Worm (Caenorhabditis elegans) whole organism, L1 larva: ENCODE measurements around the gene R12H7.4.

Experiments
- C04F5.9 ChIP-seq: sonication (generic microtip); optimal IDR thresholded peaks from 2 replicates; lab custom pipeline; 2016; ENCODE audit warnings: missing genetic modification characterization, missing compliant biosample characterization
- C16A3.4 ChIP-seq: fragments of 150-350 bp; optimal IDR thresholded peaks from 2 replicates; lab custom pipeline; 2014; ENCODE audit warnings: missing biosample characterization, missing genetic modification characterization
- C34B4.2 ChIP-seq: sonication (generic microtip); optimal IDR thresholded peaks from 2 replicates; lab custom pipeline; 2017; ENCODE audit warnings: mild to moderate bottlenecking, missing genetic modification characterization, missing compliant biosample characterization
- F16B12.6 ChIP-seq: fragments of 150-350 bp; optimal IDR thresholded peaks from 2 replicates; lab custom pipeline; 2014; ENCODE audit warnings: missing biosample characterization, missing genetic modification characterization
- aha-1 ChIP-seq: fragments of 150-350 bp; optimal IDR thresholded peaks from 2 replicates; lab custom pipeline; 2014; ENCODE audit warnings: missing biosample characterization, missing genetic modification characterization
- aly-2 ChIP-seq: fragments of 150-350 bp; optimal IDR thresholded peaks from 2 replicates; lab custom pipeline; 2014; ENCODE audit warnings: missing biosample characterization, missing genetic modification characterization
- ama-1 ChIP-seq: fragments of 150-350 bp; optimal IDR thresholded peaks from 2 replicates; lab custom pipeline; 2014
- blmp-1 ChIP-seq: fragments of 150-350 bp; optimal IDR thresholded peaks from 2 replicates; lab custom pipeline; 2014; ENCODE audit warnings: missing biosample characterization, missing genetic modification characterization
- ceh-63 ChIP-seq: fragments of 200-800 bp; sonication (Bioruptor generic); optimal IDR thresholded peaks from 2 replicates; lab custom pipeline; 2018; ENCODE audit warnings: mild to moderate bottlenecking, missing genetic modification characterization, missing compliant biosample characterization
- ceh-90 ChIP-seq: sonication (generic microtip); optimal IDR thresholded peaks from 2 replicates; lab custom pipeline; 2016; ENCODE audit warnings: missing genetic modification characterization, missing compliant biosample characterization
- ces-1 ChIP-seq: fragments of 150-350 bp; optimal IDR thresholded peaks from 2 replicates; lab custom pipeline; 2014; ENCODE audit warnings: missing biosample characterization, missing genetic modification reagents, missing genetic modification characterization
- dsc-1 ChIP-seq: sonication (generic microtip); optimal IDR thresholded peaks from 2 replicates; lab custom pipeline; 2016; ENCODE audit warnings: mild to moderate bottlenecking, missing genetic modification characterization, missing compliant biosample characterization
- efl-1 ChIP-seq, 4 experiments: fragments of 150-350 bp; optimal IDR thresholded peaks in 3 of 4; peaks in 1 of 4; 1 replicate in 1 of 4; 2 replicates in 3 of 4; lab custom pipeline; 2014; ENCODE audit warnings: missing biosample characterization in 2 of 4, missing genetic modification characterization in 2 of 4, missing genetic modification reagents in 2 of 4
- efl-3 ChIP-seq: fragments of 200-800 bp; sonication (Bioruptor generic); optimal IDR thresholded peaks from 2 replicates; lab custom pipeline; 2018; ENCODE audit warnings: mild to moderate bottlenecking, missing genetic modification characterization, missing compliant biosample characterization
- egl-13 ChIP-seq: sonication (generic microtip); optimal IDR thresholded peaks from 2 replicates; lab custom pipeline; 2016; ENCODE audit warnings: missing genotype, missing genetic modification reagents, missing genetic modification characterization, missing compliant biosample characterization
- elt-3 ChIP-seq, 6 experiments: fragments of 150-350 bp in 1 of 6; sonication (generic microtip); optimal IDR thresholded peaks; 2 replicates each; lab custom pipeline; 2017 to 2018; ENCODE audit warnings: missing biosample characterization in 6 of 6, missing genetic modification characterization in 6 of 6, inconsistent platforms in 1 of 6
- fkh-8 ChIP-seq: sonication (generic microtip); optimal IDR thresholded peaks from 2 replicates; lab custom pipeline; 2016; ENCODE audit warnings: mild to moderate bottlenecking, missing genetic modification characterization, missing compliant biosample characterization
- grh-1 ChIP-seq: fragments of 200-800 bp; sonication (Bioruptor generic); IDR thresholded peaks from 2 replicates; pipeline ENCODE4 v1.3.6; 2022; ENCODE audit warnings: missing genetic modification reagents, missing genetic modification characterization, missing compliant biosample characterization
- hpl-2 ChIP-seq: fragments of 150-350 bp; optimal IDR thresholded peaks from 2 replicates; lab custom pipeline; 2014; ENCODE audit warnings: missing biosample characterization, missing genetic modification reagents, missing genetic modification characterization
- irx-1 ChIP-seq: sonication (generic microtip); optimal IDR thresholded peaks from 2 replicates; lab custom pipeline; 2016; ENCODE audit warnings: missing genetic modification characterization, missing compliant biosample characterization
- isw-1 ChIP-seq: fragments of 200-800 bp; sonication (Bioruptor generic); IDR thresholded peaks from 2 replicates; pipeline ENCODE4 v1.3.6; 2022; ENCODE audit warnings: missing genetic modification characterization, missing compliant biosample characterization
- jun-1 ChIP-seq: fragments of 150-350 bp; optimal IDR thresholded peaks from 2 replicates; lab custom pipeline; 2014; ENCODE audit warnings: missing biosample characterization, missing genetic modification reagents, missing genetic modification characterization
- lin-13 ChIP-seq: fragments of 150-350 bp; optimal IDR thresholded peaks from 2 replicates; lab custom pipeline; 2014; ENCODE audit warnings: missing biosample characterization, missing genetic modification reagents, missing genetic modification characterization
- lin-14 ChIP-seq: fragments of 200-800 bp; sonication (Bioruptor generic); optimal IDR thresholded peaks from 2 replicates; lab custom pipeline; 2018; ENCODE audit warnings: mild to moderate bottlenecking, missing genetic modification characterization, moderate library complexity, missing compliant biosample characterization
- lin-35 ChIP-seq, 2 experiments: fragments of 150-350 bp; optimal IDR thresholded peaks; 2 replicates each; lab custom pipeline; 2014; ENCODE audit warnings: missing biosample characterization in 2 of 2, missing genetic modification characterization in 2 of 2, missing genetic modification reagents in 2 of 2
- lin-39 ChIP-seq: fragments of 150-350 bp; optimal IDR thresholded peaks from 2 replicates; lab custom pipeline; 2014; ENCODE audit warnings: missing biosample characterization, missing genetic modification reagents, missing genetic modification characterization
- mab-9 ChIP-seq: fragments of 200-800 bp; sonication (Bioruptor generic); IDR thresholded peaks from 2 replicates; pipeline ENCODE4 v1.3.6; 2022; ENCODE audit warnings: missing genetic modification reagents, missing genetic modification characterization, missing compliant biosample characterization
- mdl-1 ChIP-seq, 2 experiments: fragments of 150-350 bp; optimal IDR thresholded peaks; 2 replicates each; lab custom pipeline; 2014 to 2017; ENCODE audit warnings: missing biosample characterization in 2 of 2, missing genetic modification characterization in 2 of 2, inconsistent platforms in 1 of 2
- mef-2 ChIP-seq: fragments of 150-350 bp; optimal IDR thresholded peaks from 2 replicates; lab custom pipeline; 2014; ENCODE audit warnings: missing biosample characterization, missing genetic modification characterization
- mep-1 ChIP-seq: fragments of 150-350 bp; optimal IDR thresholded peaks from 2 replicates; lab custom pipeline; 2014; ENCODE audit warnings: missing biosample characterization, missing genetic modification characterization
- nhr-11 ChIP-seq: fragments of 150-350 bp; optimal IDR thresholded peaks from 2 replicates; lab custom pipeline; 2014; ENCODE audit warnings: missing biosample characterization, missing genetic modification characterization
- nhr-12 ChIP-seq: sonication (generic microtip); optimal IDR thresholded peaks from 2 replicates; lab custom pipeline; 2017; ENCODE audit warnings: missing biosample characterization, missing genetic modification characterization
- nhr-19 ChIP-seq: fragments of 200-800 bp; sonication (Bioruptor generic); conservative IDR thresholded peaks from 2 replicates; pipeline ENCODE4 v1.3.6; 2022; ENCODE audit warnings: missing genetic modification characterization, missing compliant biosample characterization
- nhr-71 ChIP-seq: sonication (generic microtip); optimal IDR thresholded peaks from 2 replicates; lab custom pipeline; 2016; ENCODE audit warnings: mild to moderate bottlenecking, missing genetic modification characterization, moderate library complexity, missing compliant biosample characterization
- nhr-77 ChIP-seq: fragments of 150-350 bp; optimal IDR thresholded peaks from 2 replicates; lab custom pipeline; 2014; ENCODE audit warnings: missing biosample characterization, missing genetic modification characterization
- nhr-84 ChIP-seq: sonication (generic microtip); optimal IDR thresholded peaks from 2 replicates; lab custom pipeline; 2017; ENCODE audit warnings: missing biosample characterization, missing genetic modification characterization
- nhr-85 ChIP-seq: sonication (generic microtip); peaks from one replicate; lab custom pipeline; 2016; ENCODE audit warnings: missing genetic modification characterization, inconsistent platforms, missing compliant biosample characterization
- snpc-4 ChIP-seq: fragments of 150-350 bp; optimal IDR thresholded peaks from 2 replicates; lab custom pipeline; 2014; ENCODE audit warnings: missing biosample characterization, missing genetic modification characterization
- snu-23 ChIP-seq: sonication (generic microtip); optimal IDR thresholded peaks from 2 replicates; lab custom pipeline; 2016; ENCODE audit warnings: missing genetic modification characterization, missing compliant biosample characterization
- sox-4 ChIP-seq: sonication (generic microtip); optimal IDR thresholded peaks from 2 replicates; lab custom pipeline; 2016; ENCODE audit warnings: missing genetic modification characterization, missing compliant biosample characterization
- tlp-1 ChIP-seq: fragments of 150-350 bp; optimal IDR thresholded peaks from 2 replicates; lab custom pipeline; 2014; ENCODE audit warnings: missing biosample characterization, missing genetic modification characterization
- unc-62 ChIP-seq: fragments of 150-350 bp; optimal IDR thresholded peaks from 2 replicates; lab custom pipeline; 2014; ENCODE audit warnings: missing biosample characterization, missing genetic modification reagents, missing genetic modification characterization
- unc-86 ChIP-seq: sonication (generic microtip); optimal IDR thresholded peaks from 2 replicates; lab custom pipeline; 2016; ENCODE audit warnings: missing genetic modification characterization, missing compliant biosample characterization
- vab-15 ChIP-seq: sonication (generic microtip); optimal IDR thresholded peaks from 2 replicates; lab custom pipeline; 2017; ENCODE audit warnings: missing genotype, mild to moderate bottlenecking, missing genetic modification characterization, missing compliant biosample characterization
- zag-1 ChIP-seq: fragments of 150-350 bp; optimal IDR thresholded peaks from 2 replicates; lab custom pipeline; 2014; ENCODE audit warnings: missing biosample characterization, missing genetic modification characterization
- zip-4 ChIP-seq: fragments of 200-800 bp; sonication (Bioruptor generic); optimal IDR thresholded peaks from 2 replicates; lab custom pipeline; 2018; ENCODE audit warnings: mild to moderate bottlenecking, missing genetic modification characterization, moderate library complexity, missing compliant biosample characterization

Gene R12H7.4

DNA sequence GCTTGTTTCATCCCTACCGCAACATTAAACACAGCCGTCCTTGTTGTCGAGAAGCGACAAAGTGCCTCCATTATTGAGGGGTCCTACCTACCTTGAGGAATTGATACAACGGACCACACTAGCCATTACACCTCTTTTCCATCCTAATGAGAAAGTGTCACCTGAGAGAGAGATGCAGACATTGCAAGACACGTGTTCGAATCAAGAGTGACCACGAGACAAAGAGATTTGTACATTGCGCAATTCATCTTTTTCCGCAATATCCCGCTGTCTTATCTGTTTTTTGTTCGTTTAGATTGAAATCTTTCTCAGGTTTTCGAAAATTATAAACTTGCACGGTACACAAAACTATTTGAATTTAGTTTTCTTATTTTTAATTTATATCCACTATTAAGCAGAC is 47.8 kb upstream of the R12H7.4 start (continued):
- TF ChIP-seq ceh-63 (GFP tag; lab: Kevin White, UChicago): no peak
- TF ChIP-seq lin-39 (tag; lab: Kevin White, UChicago): peak; percentile 47
- TF ChIP-seq aly-2 (tag; lab: Kevin White, UChicago): no peak
- no peak for TF ChIP-seq isw-1
- TF ChIP-seq nhr-84 (tag; lab: Kevin White, UChicago): no peak
- no peak for TF ChIP-seq mab-9
- TF ChIP-seq zag-1 (tag; lab: Kevin White, UChicago): no peak
- TF ChIP-seq snu-23: peak; percentile 76
- peak; percentile 17 to 55 for TF ChIP-seq lin-35 (GFP tag; optimal IDR thresholded peaks at IDR 0.05; lab: Kevin White, UChicago)
- TF ChIP-seq nhr-12 (tag; lab: Kevin White, UChicago): no peak
- peak; percentile 54 for TF ChIP-seq irx-1 (tag; lab: Kevin White, UChicago)
- no peak for TF ChIP-seq F16B12.6 (tag; lab: Kevin White, UChicago)
- TF ChIP-seq C04F5.9: no peak
- TF ChIP-seq vab-15 (tag; lab: Kevin White, UChicago): no peak
- no peak for TF ChIP-seq hpl-2 (GFP tag; lab: Kevin White, UChicago)
- TF ChIP-seq sox-4 (tag; lab: Kevin White, UChicago): no peak
- no peak for TF ChIP-seq unc-86 (tag; lab: Kevin White, UChicago)
- TF ChIP-seq C16A3.4: peak; percentile 49
- no peak for TF ChIP-seq mef-2 (tag; lab: Kevin White, UChicago)
- peak in 1 of 2 experiments; percentile 92 for TF ChIP-seq mdl-1 (tag; optimal IDR thresholded peaks at IDR 0.05; lab: Kevin White, UChicago)
- TF ChIP-seq egl-13 (tag; lab: Kevin White, UChicago): no peak
- TF ChIP-seq efl-3 (GFP tag; lab: Kevin White, UChicago): no peak
- TF ChIP-seq snpc-4 (tag; lab: Kevin White, UChicago): no peak
- TF ChIP-seq nhr-11 (tag; lab: Kevin White, UChicago): no peak
- TF ChIP-seq nhr-19 (GFP tag; lab: Robert Waterston, UW): peak; percentile 53
- peak; percentile 77 for TF ChIP-seq mep-1 (tag; lab: Kevin White, UChicago)
- no peak for TF ChIP-seq jun-1 (tag; lab: Kevin White, UChicago)
- TF ChIP-seq nhr-77 (tag; lab: Kevin White, UChicago): no peak
- no peak for TF ChIP-seq C34B4.2
- peak in 1 of 6 experiments; percentile 15 for TF ChIP-seq elt-3 (tag; optimal IDR thresholded peaks at IDR 0.05; lab: Kevin White, UChicago)
- TF ChIP-seq zip-4 (GFP tag; lab: Kevin White, UChicago): no peak
- no peak for TF ChIP-seq ama-1 (lab: Kevin White, UChicago)
- no peak for TF ChIP-seq aha-1 (tag; lab: Kevin White, UChicago)
- TF ChIP-seq lin-13 (GFP tag; lab: Kevin White, UChicago): no peak
- TF ChIP-seq ceh-90 (tag; lab: Kevin White, UChicago): no peak
- no peak for TF ChIP-seq fkh-8 (tag; lab: Kevin White, UChicago)
- no peak for TF ChIP-seq unc-62 (GFP tag; lab: Kevin White, UChicago)
- TF ChIP-seq, all 84 proteins: peak for 25

DNA sequence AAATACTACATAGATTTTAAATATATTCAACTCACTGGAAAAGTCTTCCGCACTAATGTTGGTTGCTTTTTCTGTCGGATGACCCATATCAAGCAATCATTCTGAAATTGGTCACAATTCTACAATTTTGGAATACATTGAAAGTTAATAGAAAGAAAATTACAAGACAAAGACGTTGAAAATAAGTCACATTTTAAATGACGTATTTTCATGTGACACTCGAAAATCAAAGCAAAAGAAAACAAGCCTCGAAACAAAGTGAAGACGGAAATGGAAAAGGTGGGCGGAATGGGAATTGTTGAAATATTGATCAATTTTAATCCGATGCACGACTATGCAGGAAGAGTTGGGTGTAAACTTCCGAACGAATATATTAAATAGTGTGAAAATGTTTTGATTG is 46.9 kb upstream of the R12H7.4 start, which contains the start of gene mob-2:
mob-2 (minus strand) TSS at position 101 of the 400 bp plus-strand sequence.
- TF ChIP-seq grh-1 (no peak), lin-35 (GFP tag; optimal IDR thresholded peaks at IDR 0.05; lab: Kevin White, UChicago) (peak in 1 of 2 experiments; percentile 19), ces-1 (GFP tag; lab: Kevin White, UChicago) (no peak), dsc-1 (tag; lab: Kevin White, UChicago) (peak; percentile 27), unc-62 (GFP tag; lab: Kevin White, UChicago) (no peak), nhr-71 (peak; percentile 26), efl-1 (optimal IDR thresholded peaks at IDR 0.05; lab: Kevin White, UChicago) (no peak), efl-1 (GFP tag; optimal IDR thresholded peaks at IDR 0.05 in 1 of 2; lab: Kevin White, UChicago) (no peak), jun-1 (tag; lab: Kevin White, UChicago) (no peak), blmp-1 (tag; lab: Kevin White, UChicago) (peak; percentile 31), lin-14 (GFP tag; lab: Kevin White, UChicago) (peak; percentile 18), snu-23 (peak; percentile 17), lin-39 (tag; lab: Kevin White, UChicago) (no peak), nhr-85 (tag; lab: Kevin White, UChicago) (peak; percentile 26), tlp-1 (tag; lab: Kevin White, UChicago) (no peak)
